Worm (Caenorhabditis elegans) whole organism, L3 larva: ENCODE data around the gene ZK938.1.

Experiments
- ama-1 ChIP-seq: fragments of 150-350 bp; optimal IDR thresholded peaks from 2 replicates; lab custom pipeline; 2018
- ceh-82 ChIP-seq: fragments of 150-350 bp; optimal IDR thresholded peaks from 2 replicates; lab custom pipeline; 2014; ENCODE audit warnings: missing biosample characterization, missing genetic modification characterization
- ceh-9 ChIP-seq: sonication (generic microtip); optimal IDR thresholded peaks from 2 replicates; lab custom pipeline; 2018; ENCODE audit warnings: missing biosample characterization, missing genetic modification characterization
- elt-3 ChIP-seq, 3 experiments: fragments of 150-350 bp in 1 of 3; sonication (generic microtip) in 2 of 3; optimal IDR thresholded peaks; 2 replicates in 2 of 3; 4 replicates in 1 of 3; lab custom pipeline; 2014 to 2017; ENCODE audit warnings: missing biosample characterization in 3 of 3, missing genetic modification characterization in 3 of 3
- fkh-10 ChIP-seq: sonication (generic microtip); optimal IDR thresholded peaks from 2 replicates; lab custom pipeline; 2017; ENCODE audit warnings: missing biosample characterization, missing genetic modification reagents, missing genetic modification characterization
- fkh-2 ChIP-seq: fragments of 150-350 bp; optimal IDR thresholded peaks from 2 replicates; lab custom pipeline; 2014; ENCODE audit warnings: missing biosample characterization, missing genetic modification reagents, missing genetic modification characterization
- mdl-1 ChIP-seq: fragments of 150-350 bp; optimal IDR thresholded peaks from 2 replicates; lab custom pipeline; 2014; ENCODE audit warnings: missing biosample characterization, missing genetic modification characterization
- nfya-1 ChIP-seq: sonication (generic microtip); optimal IDR thresholded peaks from 2 replicates; lab custom pipeline; 2017; ENCODE audit warnings: missing genetic modification characterization, mild to moderate bottlenecking, missing compliant biosample characterization, antibody characterized with exemption, moderate library complexity; ENCODE audit not compliant: insufficient read depth
- nhr-28 ChIP-seq: fragments of 150-350 bp; optimal IDR thresholded peaks from 2 replicates; lab custom pipeline; 2014; ENCODE audit warnings: missing biosample characterization, missing genetic modification characterization
- pha-4 ChIP-seq: fragments of 150-350 bp; optimal IDR thresholded peaks from 2 replicates; lab custom pipeline; 2014; ENCODE audit warnings: missing biosample characterization, missing genetic modification reagents, missing genetic modification characterization
- skn-1 ChIP-seq: fragments of 150-350 bp; optimal IDR thresholded peaks from 2 replicates; lab custom pipeline; 2014; ENCODE audit warnings: missing biosample characterization, missing genetic modification characterization

- no peak for TF ChIP-seq elt-3 (tag; optimal IDR thresholded peaks at IDR 0.05; lab: Kevin White, UChicago)
- TF ChIP-seq ama-1 (lab: Kevin White, UChicago) = no peak
- TF ChIP-seq nfya-1 (tag; lab: Kevin White, UChicago) = no peak
- TF ChIP-seq mdl-1 = no peak
- TF ChIP-seq skn-1 (tag; lab: Kevin White, UChicago) = no peak
- no peak for TF ChIP-seq ceh-82 (tag; lab: Kevin White, UChicago)
- peak; percentile 64 for TF ChIP-seq pha-4 (tag; lab: Kevin White, UChicago)
- no peak for TF ChIP-seq fkh-10
- no peak for TF ChIP-seq fkh-2
- no peak for TF ChIP-seq nhr-28
- no peak for TF ChIP-seq ceh-9 (tag; lab: Kevin White, UChicago)
These were observed 29.0 kb upstream of the ZK938.1 start, which contains the start of gene cyp-13A5 for ce11 chrII:9800251-9800650.
